Fruit fly (Drosophila melanogaster) whole organism, embryonic: Measurements from ENCODE around the gene Drs.

Experiments used
- CG10431 ChIP-seq: fragments of 200-800 bp; sonication (Bioruptor generic); optimal IDR thresholded peaks from 3 replicates; lab custom pipeline; 2018; ENCODE audit warnings: missing biosample characterization, mild to moderate bottlenecking, missing genetic modification characterization
- CG10654 ChIP-seq: fragments of 200-800 bp; sonication (Bioruptor generic); optimal IDR thresholded peaks from 2 replicates; lab custom pipeline; 2016; ENCODE audit warnings: missing biosample characterization, missing genetic modification characterization
- CG11247 ChIP-seq: fragments of 200-800 bp; sonication (Bioruptor generic); IDR thresholded peaks from 2 replicates; pipeline ENCODE4 v1.3.6; 2022; ENCODE audit warnings: missing biosample characterization, missing genetic modification characterization
- CG11504 ChIP-seq: fragments of 200-800 bp; sonication (Bioruptor generic); optimal IDR thresholded peaks from 3 replicates; lab custom pipeline; 2019; ENCODE audit warnings: missing biosample characterization, mild to moderate bottlenecking, missing genetic modification characterization, moderate library complexity
- CG11695 ChIP-seq: fragments of 200-800 bp; sonication (Bioruptor generic); IDR thresholded peaks from 3 replicates; pipeline ENCODE4 v1.3.6; 2022; ENCODE audit warnings: missing biosample characterization, missing genetic modification characterization
- CG12219 ChIP-seq: fragments of 200-800 bp; sonication (Bioruptor generic); optimal IDR thresholded peaks from 3 replicates; lab custom pipeline; 2018; ENCODE audit warnings: missing biosample characterization, mild to moderate bottlenecking, missing genetic modification characterization
- CG13296 ChIP-seq: fragments of 200-800 bp; sonication (Bioruptor generic); optimal IDR thresholded peaks from 3 replicates; lab custom pipeline; 2018; ENCODE audit warnings: missing biosample characterization, mild to moderate bottlenecking, missing genetic modification characterization
- CG17186 ChIP-seq: fragments of 200-800 bp; sonication (Bioruptor generic); optimal IDR thresholded peaks from 3 replicates; lab custom pipeline; 2017; ENCODE audit warnings: missing biosample characterization, missing genetic modification reagents, missing genetic modification characterization
- CG17385 ChIP-seq: fragments of 200-800 bp; sonication (Bioruptor generic); optimal IDR thresholded peaks from 3 replicates; lab custom pipeline; 2018; ENCODE audit warnings: missing biosample characterization, mild to moderate bottlenecking, missing genetic modification characterization
- CG18599 ChIP-seq: fragments of 200-800 bp; sonication (Bioruptor generic); optimal IDR thresholded peaks from 3 replicates; lab custom pipeline; 2017; ENCODE audit warnings: missing biosample characterization, missing genetic modification characterization, mild to moderate bottlenecking, moderate library complexity, missing genetic modification reagents
- CG18764 ChIP-seq: fragments of 200-800 bp; sonication (Bioruptor generic); optimal IDR thresholded peaks from 3 replicates; lab custom pipeline; 2016; ENCODE audit warnings: missing biosample characterization, missing genetic modification characterization
- CG2199 ChIP-seq: fragments of 200-800 bp; sonication (Bioruptor generic); IDR thresholded peaks from 3 replicates; pipeline ENCODE4 v1.3.6; 2022; ENCODE audit warnings: missing biosample characterization, missing genetic modification characterization
- CG30403 ChIP-seq: fragments of 200-800 bp; sonication (Bioruptor generic); optimal IDR thresholded peaks from 3 replicates; lab custom pipeline; 2016; ENCODE audit warnings: missing biosample characterization, missing genetic modification characterization
- CG32772 ChIP-seq: fragments of 200-800 bp; sonication (Bioruptor generic); IDR thresholded peaks from 2 replicates; pipeline ENCODE4 v1.3.6; 2022; ENCODE audit warnings: missing biosample characterization, missing genetic modification characterization
- CG3407 ChIP-seq: fragments of 200-800 bp; sonication (Bioruptor generic); optimal IDR thresholded peaks from 2 replicates; lab custom pipeline; 2018; ENCODE audit warnings: missing biosample characterization, mild to moderate bottlenecking, missing genetic modification characterization
- CG4404 ChIP-seq: fragments of 200-800 bp; sonication (Bioruptor generic); IDR thresholded peaks from 2 replicates; pipeline ENCODE4 v1.3.6; 2022; ENCODE audit warnings: missing biosample characterization, missing genetic modification characterization
- CG4854 ChIP-seq: fragments of 200-800 bp; sonication (Bioruptor generic); optimal IDR thresholded peaks from 2 replicates; lab custom pipeline; 2016; ENCODE audit warnings: missing biosample characterization, missing genetic modification characterization, inconsistent platforms
- CG6175 ChIP-seq: fragments of 200-800 bp; sonication (Bioruptor generic); IDR thresholded peaks from 3 replicates; pipeline ENCODE4 v1.3.6; 2022; ENCODE audit warnings: missing biosample characterization, missing genetic modification characterization
- CG7786 ChIP-seq: fragments of 200-800 bp; sonication (Bioruptor generic); optimal IDR thresholded peaks from 2 replicates; lab custom pipeline; 2016; ENCODE audit warnings: missing biosample characterization, missing genetic modification characterization
- CG8290 ChIP-seq, 3 experiments: fragments of 200-800 bp; sonication (Bioruptor generic); optimal IDR thresholded peaks; 2 replicates each; lab custom pipeline; 2016 to 2019; ENCODE audit warnings: missing biosample characterization in 3 of 3, missing genetic modification characterization in 3 of 3, mild to moderate bottlenecking in 2 of 3, moderate library complexity in 1 of 3
- CG9817 ChIP-seq: fragments of 200-800 bp; sonication (Bioruptor generic); optimal IDR thresholded peaks from 2 replicates; lab custom pipeline; 2018; ENCODE audit warnings: missing biosample characterization, mild to moderate bottlenecking, missing genetic modification characterization, moderate library complexity
- Camta ChIP-seq: fragments of 200-800 bp; sonication (Bioruptor generic); optimal IDR thresholded peaks from 2 replicates; lab custom pipeline; 2016; ENCODE audit warnings: missing biosample characterization, missing genetic modification characterization
- Dad ChIP-seq: fragments of 200-800 bp; sonication (Bioruptor generic); optimal IDR thresholded peaks from 3 replicates; lab custom pipeline; 2016; ENCODE audit warnings: missing biosample characterization, missing genetic modification characterization
- Doc2 ChIP-seq: fragments of 200-800 bp; sonication (Bioruptor generic); IDR thresholded peaks from 2 replicates; pipeline ENCODE4 v1.3.6; 2022; ENCODE audit warnings: missing biosample characterization, missing genetic modification characterization
- Dref ChIP-seq: fragments of 200-800 bp; sonication (Bioruptor generic); IDR thresholded peaks from 2 replicates; pipeline ENCODE4 v1.3.6; 2022; ENCODE audit warnings: missing biosample characterization, missing genetic modification characterization
- Eip74EF ChIP-seq, 2 experiments: fragments of 200-800 bp in 1 of 2; fragments of >200 bp in 1 of 2; sonication (Bioruptor generic) in 1 of 2; optimal IDR thresholded peaks; 2 replicates each; lab custom pipeline; 2017 to 2019; ENCODE audit warnings: missing biosample characterization in 2 of 2, missing genetic modification characterization in 2 of 2, mild to moderate bottlenecking in 1 of 2, moderate library complexity in 1 of 2
- Ets65A ChIP-seq: fragments of 200-800 bp; sonication (Bioruptor generic); peaks from one replicate; lab custom pipeline; 2016; ENCODE audit warnings: missing biosample characterization, missing genetic modification characterization
- Fer2 ChIP-seq: fragments of 200-800 bp; sonication (Bioruptor generic); optimal IDR thresholded peaks from 2 replicates; lab custom pipeline; 2018; ENCODE audit warnings: missing biosample characterization, mild to moderate bottlenecking, missing genetic modification characterization, moderate library complexity
- HHEX ChIP-seq: fragments of 200-800 bp; sonication (Bioruptor generic); optimal IDR thresholded peaks from 3 replicates; lab custom pipeline; 2017; ENCODE audit warnings: missing biosample characterization, mild to moderate bottlenecking, missing genetic modification characterization, missing genetic modification reagents
- Mad ChIP-seq: fragments of 200-800 bp; sonication (Bioruptor generic); optimal IDR thresholded peaks from 2 replicates; lab custom pipeline; 2016; ENCODE audit warnings: missing biosample characterization, missing genetic modification characterization
- Neu2 ChIP-seq: fragments of 200-800 bp; sonication (Bioruptor generic); optimal IDR thresholded peaks from 3 replicates; lab custom pipeline; 2016; ENCODE audit warnings: missing biosample characterization, missing genetic modification characterization, borderline replicate concordance
- Ravus ChIP-seq: fragments of 200-800 bp; sonication (Bioruptor generic); IDR thresholded peaks from 2 replicates; pipeline ENCODE4 v1.3.6; 2022; ENCODE audit warnings: missing biosample characterization, missing genetic modification characterization
- Sin3A ChIP-seq: fragments of >200 bp; optimal IDR thresholded peaks from 2 replicates; lab custom pipeline; 2018
- Trl ChIP-seq, 3 experiments: fragments of >200 bp in 2 of 3; fragments of 200-800 bp in 1 of 3; sonication (Bioruptor generic) in 1 of 3; optimal IDR thresholded peaks; 2 replicates in 1 of 3; 3 replicates in 2 of 3; lab custom pipeline; 2016 to 2017; ENCODE audit warnings: missing biosample characterization in 1 of 3, missing genetic modification characterization in 1 of 3
- Xbp1 ChIP-seq: fragments of 200-800 bp; sonication (Bioruptor generic); optimal IDR thresholded peaks from 3 replicates; lab custom pipeline; 2016; ENCODE audit warnings: missing biosample characterization, mild to moderate bottlenecking, missing genetic modification characterization
- az2 ChIP-seq: fragments of 200-800 bp; sonication (Bioruptor generic); optimal IDR thresholded peaks from 3 replicates; lab custom pipeline; 2016; ENCODE audit warnings: missing biosample characterization, missing genetic modification characterization
- bbx ChIP-seq: fragments of 200-800 bp; sonication (Bioruptor generic); IDR thresholded peaks from 2 replicates; pipeline ENCODE4 v1.3.6; 2022; ENCODE audit warnings: missing biosample characterization, missing genetic modification characterization; ENCODE audit not compliant: partially characterized antibody
- cwo ChIP-seq: fragments of 200-800 bp; sonication (Bioruptor generic); optimal IDR thresholded peaks from 3 replicates; lab custom pipeline; 2017; ENCODE audit warnings: missing biosample characterization, missing genetic modification characterization, mild to moderate bottlenecking, moderate library complexity, missing genetic modification reagents
- grau ChIP-seq: fragments of 200-800 bp; optimal IDR thresholded peaks from 3 replicates; lab custom pipeline; 2019; ENCODE audit warnings: missing biosample characterization, mild to moderate bottlenecking, missing genetic modification characterization, moderate library complexity
- hb ChIP-seq: fragments of 200-800 bp; sonication (Bioruptor generic); IDR thresholded peaks from 3 replicates; pipeline ENCODE4 v1.3.6; 2022; ENCODE audit warnings: missing biosample characterization, missing genetic modification characterization; ENCODE audit not compliant: partially characterized antibody
- inv ChIP-seq: fragments of 200-800 bp; sonication (Bioruptor generic); IDR thresholded peaks from 2 replicates; pipeline ENCODE4 v1.3.6; 2022; ENCODE audit warnings: missing biosample characterization, missing genetic modification characterization; ENCODE audit not compliant: partially characterized antibody
- kah ChIP-seq: fragments of 200-800 bp; sonication (Bioruptor generic); optimal IDR thresholded peaks from 2 replicates; lab custom pipeline; 2018; ENCODE audit warnings: missing biosample characterization, mild to moderate bottlenecking, missing genetic modification characterization
- nom ChIP-seq: fragments of 200-800 bp; sonication (Bioruptor generic); optimal IDR thresholded peaks from 2 replicates; lab custom pipeline; 2017; ENCODE audit warnings: missing biosample characterization, missing genetic modification characterization, mild to moderate bottlenecking, moderate library complexity, missing genetic modification reagents
- odd ChIP-seq: fragments of 200-800 bp; sonication (Bioruptor generic); optimal IDR thresholded peaks from 2 replicates; lab custom pipeline; 2017; ENCODE audit warnings: missing biosample characterization, mild to moderate bottlenecking, missing genetic modification characterization
- pnt ChIP-seq: fragments of 200-800 bp; sonication (Bioruptor generic); optimal IDR thresholded peaks from 3 replicates; lab custom pipeline; 2016; ENCODE audit warnings: missing biosample characterization, missing genetic modification characterization
- seq ChIP-seq: fragments of 200-800 bp; sonication (Bioruptor generic); IDR thresholded peaks from 2 replicates; pipeline ENCODE4 v1.3.6; 2022; ENCODE audit warnings: missing biosample characterization, missing genetic modification characterization
- so ChIP-seq: fragments of 200-800 bp; sonication (Bioruptor generic); IDR thresholded peaks from 3 replicates; pipeline ENCODE4 v1.3.6; 2022; ENCODE audit warnings: missing biosample characterization, missing genetic modification characterization
- ttk ChIP-seq: fragments of 200-800 bp; sonication (Bioruptor generic); IDR thresholded peaks from 2 replicates; pipeline ENCODE4 v2.1.2; 2022; ENCODE audit warnings: missing biosample characterization, missing genetic modification characterization
- zfh2 ChIP-seq: fragments of 200-800 bp; sonication (Bioruptor generic); optimal IDR thresholded peaks from 2 replicates; lab custom pipeline; 2016; ENCODE audit warnings: missing biosample characterization, missing genetic modification characterization

Drs gene

dm6 chr3L:3319992-3320732, 49.2 kb upstream of the Drs start (continued):
- TF ChIP-seq nom (GFP tag; lab: Kevin White, UChicago) (no peak), Dref (GFP tag; lab: Robert Waterston, UW) (no peak), Eip74EF (GFP tag; optimal IDR thresholded peaks at IDR 0.05; lab: Kevin White, UChicago) (peak in 1 of 2 experiments; percentile 58), CG8290 (GFP tag; optimal IDR thresholded peaks at IDR 0.05; lab: Kevin White, UChicago) (no peak), CG8290 (tag; optimal IDR thresholded peaks at IDR 0.05; lab: Kevin White, UChicago) (peak in 1 of 2 experiments; percentile 75), CG11504 (tag; lab: Kevin White, UChicago) (no peak), CG2199 (GFP tag; lab: Robert Waterston, UW) (no peak), CG32772 (GFP tag; lab: Robert Waterston, UW) (peak; percentile 35; the same call in 1 of the 2 replicates), CG7786 (GFP tag; lab: Kevin White, UChicago) (no peak), CG11695 (no peak), CG6175 (GFP tag; lab: Robert Waterston, UW) (no peak), pnt (peak; percentile 1), Ets65A (GFP tag; lab: Kevin White, UChicago) (peak; percentile 44), hb (no peak), Doc2 (GFP tag; lab: Robert Waterston, UW) (no peak), CG18599 (GFP tag; lab: Kevin White, UChicago) (peak; percentile 69), Camta (GFP tag; lab: Kevin White, UChicago) (no peak), Fer2 (tag; lab: Kevin White, UChicago) (no peak), zfh2 (GFP tag; lab: Kevin White, UChicago) (peak; percentile 39), CG4854 (GFP tag; lab: Kevin White, UChicago) (no peak), Mad (no peak), Dad (GFP tag; lab: Kevin White, UChicago) (no peak), cwo (GFP tag; lab: Kevin White, UChicago) (peak; percentile 58), az2 (GFP tag; lab: Kevin White, UChicago) (peak; percentile 10), CG10431 (GFP tag; lab: Kevin White, UChicago) (no peak), ttk (GFP tag; lab: Robert Waterston, UW) (no peak), seq (GFP tag; lab: Robert Waterston, UW) (no peak), Trl (optimal IDR thresholded peaks at IDR 0.05; lab: Kevin White, UChicago) (no peak), Trl (GFP tag; optimal IDR thresholded peaks at IDR 0.05; lab: Kevin White, UChicago) (peak; percentile 19), Xbp1 (peak; percentile 43), bbx (GFP tag; lab: Robert Waterston, UW) (no peak), CG3407 (GFP tag; lab: Kevin White, UChicago) (no peak), so (no peak), CG17186 (GFP tag; lab: Kevin White, UChicago) (no peak), CG10654 (GFP tag; lab: Kevin White, UChicago) (no peak), Neu2 (GFP tag; lab: Kevin White, UChicago) (no peak), CG4404 (GFP tag; lab: Robert Waterston, UW) (no peak), odd (no peak), CG12219 (peak; percentile 2), HHEX (no peak), CG11247 (peak; percentile 5; the same call in 1 of the 2 replicates), Ravus (GFP tag; lab: Robert Waterston, UW) (no peak), CG30403 (GFP tag; lab: Kevin White, UChicago) (peak; percentile 22), kah (no peak), CG17385 (GFP tag; lab: Kevin White, UChicago) (peak; percentile 38), CG18764 (GFP tag; lab: Kevin White, UChicago) (peak; percentile 21), inv (no peak), Sin3A (lab: Kevin White, UChicago) (no peak), grau (tag; lab: Kevin White, UChicago) (peak; percentile 95), CG9817 (tag; lab: Kevin White, UChicago) (peak; percentile 4), CG13296 (GFP tag; lab: Kevin White, UChicago) (peak; percentile 51)
